Worm (Caenorhabditis elegans) whole organism, L1 larva: Measurements from ENCODE around the gene arrd-19.

Experiments
- C04F5.9 ChIP-seq: sonication (generic microtip); optimal IDR thresholded peaks from 2 replicates; lab custom pipeline; 2016; ENCODE audit warnings: missing genetic modification characterization, missing compliant biosample characterization
- C16A3.4 ChIP-seq: fragments of 150-350 bp; optimal IDR thresholded peaks from 2 replicates; lab custom pipeline; 2014; ENCODE audit warnings: missing biosample characterization, missing genetic modification characterization
- C34B4.2 ChIP-seq: sonication (generic microtip); optimal IDR thresholded peaks from 2 replicates; lab custom pipeline; 2017; ENCODE audit warnings: mild to moderate bottlenecking, missing genetic modification characterization, missing compliant biosample characterization
- aha-1 ChIP-seq: fragments of 150-350 bp; optimal IDR thresholded peaks from 2 replicates; lab custom pipeline; 2014; ENCODE audit warnings: missing biosample characterization, missing genetic modification characterization
- alr-1 ChIP-seq: fragments of 200-800 bp; sonication (Bioruptor generic); optimal IDR thresholded peaks from 2 replicates; lab custom pipeline; 2018; ENCODE audit warnings: borderline replicate concordance, mild to moderate bottlenecking, missing genetic modification characterization, missing compliant biosample characterization
- blmp-1 ChIP-seq: fragments of 150-350 bp; optimal IDR thresholded peaks from 2 replicates; lab custom pipeline; 2014; ENCODE audit warnings: missing biosample characterization, missing genetic modification characterization
- ceh-63 ChIP-seq: fragments of 200-800 bp; sonication (Bioruptor generic); optimal IDR thresholded peaks from 2 replicates; lab custom pipeline; 2018; ENCODE audit warnings: mild to moderate bottlenecking, missing genetic modification characterization, missing compliant biosample characterization
- ceh-90 ChIP-seq: sonication (generic microtip); optimal IDR thresholded peaks from 2 replicates; lab custom pipeline; 2016; ENCODE audit warnings: missing genetic modification characterization, missing compliant biosample characterization
- dpl-1 ChIP-seq, 3 experiments: fragments of 150-350 bp in 2 of 3; sonication (generic microtip) in 1 of 3; optimal IDR thresholded peaks; 2 replicates each; lab custom pipeline; 2014 to 2017; ENCODE audit warnings: missing biosample characterization in 3 of 3, missing genetic modification characterization in 3 of 3, missing genetic modification reagents in 3 of 3
- efl-3 ChIP-seq: fragments of 200-800 bp; sonication (Bioruptor generic); optimal IDR thresholded peaks from 2 replicates; lab custom pipeline; 2018; ENCODE audit warnings: mild to moderate bottlenecking, missing genetic modification characterization, missing compliant biosample characterization
- egl-27 ChIP-seq, 2 experiments: fragments of 150-350 bp in 1 of 2; sonication (generic microtip); optimal IDR thresholded peaks; 3 replicates each; lab custom pipeline; 2017 to 2018; ENCODE audit warnings: missing biosample characterization in 2 of 2, missing genetic modification characterization in 2 of 2, missing genetic modification reagents in 2 of 2
- elt-2 ChIP-seq: sonication (generic microtip); optimal IDR thresholded peaks from 2 replicates; lab custom pipeline; 2016; ENCODE audit warnings: missing genetic modification characterization, mild to moderate bottlenecking, inconsistent platforms, missing compliant biosample characterization, missing genetic modification reagents
- elt-3 ChIP-seq, 6 experiments: fragments of 150-350 bp in 1 of 6; sonication (generic microtip); optimal IDR thresholded peaks; 2 replicates each; lab custom pipeline; 2017 to 2018; ENCODE audit warnings: missing biosample characterization in 6 of 6, missing genetic modification characterization in 6 of 6, inconsistent platforms in 1 of 6
- ets-5 ChIP-seq: fragments of 200-800 bp; sonication (Bioruptor generic); IDR thresholded peaks from 2 replicates; pipeline ENCODE4 v1.3.6; 2022; ENCODE audit warnings: missing genetic modification characterization, missing compliant biosample characterization
- fkh-8 ChIP-seq: sonication (generic microtip); optimal IDR thresholded peaks from 2 replicates; lab custom pipeline; 2016; ENCODE audit warnings: mild to moderate bottlenecking, missing genetic modification characterization, missing compliant biosample characterization
- grh-1 ChIP-seq: fragments of 200-800 bp; sonication (Bioruptor generic); IDR thresholded peaks from 2 replicates; pipeline ENCODE4 v1.3.6; 2022; ENCODE audit warnings: missing genetic modification reagents, missing genetic modification characterization, missing compliant biosample characterization
- hlh-4 ChIP-seq: sonication (generic microtip); optimal IDR thresholded peaks from 2 replicates; lab custom pipeline; 2016; ENCODE audit warnings: mild to moderate bottlenecking, missing genetic modification characterization, missing compliant biosample characterization
- hpl-2 ChIP-seq: fragments of 150-350 bp; optimal IDR thresholded peaks from 2 replicates; lab custom pipeline; 2014; ENCODE audit warnings: missing biosample characterization, missing genetic modification reagents, missing genetic modification characterization
- irx-1 ChIP-seq: sonication (generic microtip); optimal IDR thresholded peaks from 2 replicates; lab custom pipeline; 2016; ENCODE audit warnings: missing genetic modification characterization, missing compliant biosample characterization
- isw-1 ChIP-seq: fragments of 200-800 bp; sonication (Bioruptor generic); IDR thresholded peaks from 2 replicates; pipeline ENCODE4 v1.3.6; 2022; ENCODE audit warnings: missing genetic modification characterization, missing compliant biosample characterization
- jun-1 ChIP-seq: fragments of 150-350 bp; optimal IDR thresholded peaks from 2 replicates; lab custom pipeline; 2014; ENCODE audit warnings: missing biosample characterization, missing genetic modification reagents, missing genetic modification characterization
- lin-14 ChIP-seq: fragments of 200-800 bp; sonication (Bioruptor generic); optimal IDR thresholded peaks from 2 replicates; lab custom pipeline; 2018; ENCODE audit warnings: mild to moderate bottlenecking, missing genetic modification characterization, moderate library complexity, missing compliant biosample characterization
- lin-39 ChIP-seq: fragments of 150-350 bp; optimal IDR thresholded peaks from 2 replicates; lab custom pipeline; 2014; ENCODE audit warnings: missing biosample characterization, missing genetic modification reagents, missing genetic modification characterization
- lir-3 ChIP-seq: sonication (generic microtip); optimal IDR thresholded peaks from 2 replicates; lab custom pipeline; 2016; ENCODE audit warnings: mild to moderate bottlenecking, missing genetic modification characterization, moderate library complexity, missing compliant biosample characterization; ENCODE audit not compliant: poor library complexity
- mab-9 ChIP-seq: fragments of 200-800 bp; sonication (Bioruptor generic); IDR thresholded peaks from 2 replicates; pipeline ENCODE4 v1.3.6; 2022; ENCODE audit warnings: missing genetic modification reagents, missing genetic modification characterization, missing compliant biosample characterization
- mdl-1 ChIP-seq, 2 experiments: fragments of 150-350 bp; optimal IDR thresholded peaks; 2 replicates each; lab custom pipeline; 2014 to 2017; ENCODE audit warnings: missing biosample characterization in 2 of 2, missing genetic modification characterization in 2 of 2, inconsistent platforms in 1 of 2
- mef-2 ChIP-seq: fragments of 150-350 bp; optimal IDR thresholded peaks from 2 replicates; lab custom pipeline; 2014; ENCODE audit warnings: missing biosample characterization, missing genetic modification characterization
- nhr-11 ChIP-seq: fragments of 150-350 bp; optimal IDR thresholded peaks from 2 replicates; lab custom pipeline; 2014; ENCODE audit warnings: missing biosample characterization, missing genetic modification characterization
- nhr-12 ChIP-seq: sonication (generic microtip); optimal IDR thresholded peaks from 2 replicates; lab custom pipeline; 2017; ENCODE audit warnings: missing biosample characterization, missing genetic modification characterization
- nhr-19 ChIP-seq: fragments of 200-800 bp; sonication (Bioruptor generic); conservative IDR thresholded peaks from 2 replicates; pipeline ENCODE4 v1.3.6; 2022; ENCODE audit warnings: missing genetic modification characterization, missing compliant biosample characterization
- nhr-20 ChIP-seq: sonication (generic microtip); optimal IDR thresholded peaks from 2 replicates; lab custom pipeline; 2016; ENCODE audit warnings: mild to moderate bottlenecking, missing genetic modification characterization, missing compliant biosample characterization
- nhr-237 ChIP-seq: fragments of 150-350 bp; optimal IDR thresholded peaks from 2 replicates; lab custom pipeline; 2014; ENCODE audit warnings: missing biosample characterization, missing genetic modification characterization
- nhr-47 ChIP-seq: sonication (generic microtip); optimal IDR thresholded peaks from 2 replicates; lab custom pipeline; 2016; ENCODE audit warnings: mild to moderate bottlenecking, missing genetic modification characterization, moderate library complexity, missing compliant biosample characterization
- nhr-76 ChIP-seq: sonication (generic microtip); optimal IDR thresholded peaks from 2 replicates; lab custom pipeline; 2017; ENCODE audit warnings: missing biosample characterization, missing genetic modification characterization
- nhr-85 ChIP-seq: sonication (generic microtip); peaks from one replicate; lab custom pipeline; 2016; ENCODE audit warnings: missing genetic modification characterization, inconsistent platforms, missing compliant biosample characterization
- nhr-90 ChIP-seq: sonication (generic microtip); optimal IDR thresholded peaks from 2 replicates; lab custom pipeline; 2016; ENCODE audit warnings: mild to moderate bottlenecking, missing genetic modification characterization, missing compliant biosample characterization; ENCODE audit not compliant: poor library complexity
- pag-3 ChIP-seq: sonication (generic microtip); optimal IDR thresholded peaks from 2 replicates; lab custom pipeline; 2017; ENCODE audit warnings: missing genetic modification characterization, mild to moderate bottlenecking, missing compliant biosample characterization, antibody characterized with exemption, borderline replicate concordance; ENCODE audit not compliant: insufficient read depth
- pqm-1 ChIP-seq: sonication (generic microtip); optimal IDR thresholded peaks from 3 replicates; lab custom pipeline; 2017; ENCODE audit warnings: missing biosample characterization, missing genetic modification characterization
- snu-23 ChIP-seq: sonication (generic microtip); optimal IDR thresholded peaks from 2 replicates; lab custom pipeline; 2016; ENCODE audit warnings: missing genetic modification characterization, missing compliant biosample characterization
- sox-4 ChIP-seq: sonication (generic microtip); optimal IDR thresholded peaks from 2 replicates; lab custom pipeline; 2016; ENCODE audit warnings: missing genetic modification characterization, missing compliant biosample characterization
- sptf-1 ChIP-seq: fragments of 150-350 bp; optimal IDR thresholded peaks from 2 replicates; lab custom pipeline; 2014; ENCODE audit warnings: missing biosample characterization, missing genetic modification characterization
- sup-37 ChIP-seq: fragments of 200-800 bp; sonication (Bioruptor generic); optimal IDR thresholded peaks from 2 replicates; lab custom pipeline; 2018; ENCODE audit warnings: mild to moderate bottlenecking, missing genetic modification characterization, missing compliant biosample characterization
- swsn-7 ChIP-seq: sonication (generic microtip); optimal IDR thresholded peaks from 2 replicates; lab custom pipeline; 2016; ENCODE audit warnings: missing genetic modification characterization, missing compliant biosample characterization
- tbx-2 ChIP-seq: sonication (generic microtip); optimal IDR thresholded peaks from 2 replicates; lab custom pipeline; 2016; ENCODE audit warnings: missing genetic modification characterization, missing compliant biosample characterization
- tlp-1 ChIP-seq: fragments of 150-350 bp; optimal IDR thresholded peaks from 2 replicates; lab custom pipeline; 2014; ENCODE audit warnings: missing biosample characterization, missing genetic modification characterization
- unc-30 ChIP-seq: sonication (generic microtip); optimal IDR thresholded peaks from 2 replicates; lab custom pipeline; 2017; ENCODE audit warnings: missing biosample characterization, missing genetic modification characterization
- unc-62 ChIP-seq: fragments of 150-350 bp; optimal IDR thresholded peaks from 2 replicates; lab custom pipeline; 2014; ENCODE audit warnings: missing biosample characterization, missing genetic modification reagents, missing genetic modification characterization
- unc-86 ChIP-seq: sonication (generic microtip); optimal IDR thresholded peaks from 2 replicates; lab custom pipeline; 2016; ENCODE audit warnings: missing genetic modification characterization, missing compliant biosample characterization
- xbp-1 ChIP-seq: sonication (generic microtip); optimal IDR thresholded peaks from 2 replicates; lab custom pipeline; 2016; ENCODE audit warnings: missing genetic modification characterization, missing compliant biosample characterization
- zag-1 ChIP-seq: fragments of 150-350 bp; optimal IDR thresholded peaks from 2 replicates; lab custom pipeline; 2014; ENCODE audit warnings: missing biosample characterization, missing genetic modification characterization

Gene arrd-19

ce11 chrV:3299437-3299836 is 15.9 kb downstream of the arrd-19 start:
- TF ChIP-seq tlp-1 (tag; lab: Kevin White, UChicago) (no peak), tbx-2 (no peak), irx-1 (tag; lab: Kevin White, UChicago) (no peak), nhr-237 (tag; lab: Kevin White, UChicago) (no peak), aha-1 (no peak), C16A3.4 (tag; lab: Kevin White, UChicago) (no peak), mab-9 (no peak), elt-3 (tag; optimal IDR thresholded peaks at IDR 0.05; lab: Kevin White, UChicago) (no peak), grh-1 (no peak), alr-1 (tag; lab: Kevin White, UChicago) (no peak), swsn-7 (tag; lab: Kevin White, UChicago) (no peak), efl-3 (no peak), snu-23 (GFP tag; lab: Kevin White, UChicago) (no peak), nhr-76 (no peak), pag-3 (tag; lab: Kevin White, UChicago) (no peak), nhr-19 (no peak), ceh-90 (tag; lab: Kevin White, UChicago) (no peak), sup-37 (no peak), hlh-4 (tag; lab: Kevin White, UChicago) (no peak), lir-3 (tag; lab: Kevin White, UChicago) (no peak)

ce11 chrV:3297764-3298163 is 17.6 kb downstream of the arrd-19 start, which contains the start of gene srx-122:
Gene srx-122, minus strand, starts transcription at chrV:3297864.
- TF ChIP-seq nhr-76, result no peak
- TF ChIP-seq pqm-1, result no peak
- TF ChIP-seq nhr-85 (tag; lab: Kevin White, UChicago), result no peak
- TF ChIP-seq isw-1 (GFP tag; lab: Robert Waterston, UW), result no peak
- TF ChIP-seq C34B4.2 (tag; lab: Kevin White, UChicago), result no peak
- TF ChIP-seq nhr-12 (tag; lab: Kevin White, UChicago), result no peak
- no peak for TF ChIP-seq mdl-1 (tag; optimal IDR thresholded peaks at IDR 0.05; lab: Kevin White, UChicago)
- no peak for TF ChIP-seq sox-4 (tag; lab: Kevin White, UChicago)
- no peak for TF ChIP-seq ceh-63 (GFP tag; lab: Kevin White, UChicago)
- TF ChIP-seq C04F5.9 (tag; lab: Kevin White, UChicago), result no peak
- no peak for TF ChIP-seq xbp-1
- no peak for TF ChIP-seq unc-30 (tag; lab: Kevin White, UChicago)
- no peak for TF ChIP-seq zag-1 (tag; lab: Kevin White, UChicago)
- TF ChIP-seq aha-1, result no peak
- no peak for TF ChIP-seq mab-9
- TF ChIP-seq irx-1 (tag; lab: Kevin White, UChicago), result no peak
- no peak for TF ChIP-seq dpl-1 (GFP tag; optimal IDR thresholded peaks at IDR 0.05; lab: Kevin White, UChicago)
- TF ChIP-seq fkh-8 (tag; lab: Kevin White, UChicago), result no peak
- TF ChIP-seq lin-39 (tag; lab: Kevin White, UChicago), result no peak

- TF ChIP-seq nhr-20 (tag; lab: Kevin White, UChicago), result no peak
- TF ChIP-seq mef-2 (tag; lab: Kevin White, UChicago), result no peak
- TF ChIP-seq jun-1 (tag; lab: Kevin White, UChicago), result no peak
- TF ChIP-seq nhr-11 (tag; lab: Kevin White, UChicago), result no peak
- TF ChIP-seq nhr-90 (tag; lab: Kevin White, UChicago), result no peak
- TF ChIP-seq lin-14 (GFP tag; lab: Kevin White, UChicago), result no peak
- no peak for TF ChIP-seq unc-62 (GFP tag; lab: Kevin White, UChicago)
- no peak for TF ChIP-seq efl-3
- no peak for TF ChIP-seq sptf-1 (tag; lab: Kevin White, UChicago)
- no peak for TF ChIP-seq hpl-2 (GFP tag; lab: Kevin White, UChicago)
- no peak for TF ChIP-seq nhr-85 (tag; lab: Kevin White, UChicago)
- no peak for TF ChIP-seq unc-86 (tag; lab: Kevin White, UChicago)
- TF ChIP-seq ets-5, result no peak
- TF ChIP-seq tlp-1 (tag; lab: Kevin White, UChicago), result no peak
- TF ChIP-seq sox-4 (tag; lab: Kevin White, UChicago), result no peak
- no peak for TF ChIP-seq elt-2
- TF ChIP-seq nhr-47 (tag; lab: Kevin White, UChicago), result no peak
- no peak for TF ChIP-seq egl-27 (tag; optimal IDR thresholded peaks at IDR 0.05; lab: Kevin White, UChicago)
- no peak for TF ChIP-seq blmp-1 (tag; lab: Kevin White, UChicago)
- TF ChIP-seq snu-23 (GFP tag; lab: Kevin White, UChicago), result no peak
Observed at ce11 chrV:3295368-3295767, 19.9 kb downstream of the arrd-19 start.
